Worm (Caenorhabditis elegans) whole organism, young adult: ENCODE data around the gene Y39B6A.33.

ENCODE experiments used
- B0261.1 ChIP-seq: sonication (generic microtip); optimal IDR thresholded peaks from 2 replicates; lab custom pipeline; 2016; ENCODE audit warnings: mild to moderate bottlenecking, missing genetic modification characterization, moderate library complexity, missing compliant biosample characterization
- B0336.3 ChIP-seq: fragments of 200-800 bp; sonication (Bioruptor generic); IDR thresholded peaks from 2 replicates; pipeline ENCODE4 v1.3.6; 2022; ENCODE audit warnings: missing genetic modification characterization, missing compliant biosample characterization
- K11D2.4 ChIP-seq: fragments of 200-800 bp; sonication (Bioruptor generic); IDR thresholded peaks from 2 replicates; pipeline ENCODE4 v1.3.6; 2022; ENCODE audit warnings: missing genetic modification reagents, missing genetic modification characterization, missing compliant biosample characterization
- ama-1 ChIP-seq, 3 experiments: fragments of 150-350 bp in 1 of 3; sonication (generic microtip) in 2 of 3; optimal IDR thresholded peaks; 2 replicates each; lab custom pipeline; 2014 to 2018; ENCODE audit warnings: missing biosample characterization in 2 of 3, missing genetic modification characterization in 2 of 3, missing genetic modification reagents in 2 of 3
- atf-7 ChIP-seq: sonication (generic microtip); optimal IDR thresholded peaks from 2 replicates; lab custom pipeline; 2017; ENCODE audit warnings: mild to moderate bottlenecking, missing genetic modification characterization, missing compliant biosample characterization
- attf-5 ChIP-seq: fragments of 200-800 bp; sonication (Bioruptor generic); optimal IDR thresholded peaks from 2 replicates; lab custom pipeline; 2018; ENCODE audit warnings: mild to moderate bottlenecking, missing genetic modification characterization, missing compliant biosample characterization
- attf-6 ChIP-seq: fragments of 200-800 bp; sonication (Bioruptor generic); IDR thresholded peaks from 2 replicates; pipeline ENCODE4 v1.3.6; 2022; ENCODE audit warnings: missing genetic modification reagents, missing genetic modification characterization, missing compliant biosample characterization
- cebp-1 ChIP-seq, 2 experiments: fragments of 200-800 bp in 1 of 2; sonication (Bioruptor generic) in 1 of 2; sonication (generic microtip) in 1 of 2; IDR thresholded peaks in 1 of 2; optimal IDR thresholded peaks in 1 of 2; 2 replicates each; pipeline versions ENCODE4 v1.3.6 to Lab custom; 2017 to 2022; ENCODE audit warnings: missing compliant biosample characterization in 2 of 2, missing genetic modification characterization in 2 of 2, mild to moderate bottlenecking in 1 of 2, missing genetic modification reagents in 1 of 2, moderate library complexity in 1 of 2
- ceh-58 ChIP-seq: fragments of 200-800 bp; sonication (Bioruptor generic); IDR thresholded peaks from 2 replicates; pipeline ENCODE4 v1.3.6; 2022; ENCODE audit warnings: missing genetic modification characterization, missing compliant biosample characterization
- dpl-1 ChIP-seq: fragments of 150-350 bp; optimal IDR thresholded peaks from 2 replicates; lab custom pipeline; 2014; ENCODE audit warnings: missing biosample characterization, missing genetic modification reagents, missing genetic modification characterization
- efl-1 ChIP-seq: fragments of 150-350 bp; optimal IDR thresholded peaks from 2 replicates; lab custom pipeline; 2014; ENCODE audit warnings: missing biosample characterization, missing genetic modification reagents, missing genetic modification characterization
- ets-4 ChIP-seq: fragments of 200-800 bp; sonication (Bioruptor generic); optimal IDR thresholded peaks from 2 replicates; lab custom pipeline; 2018; ENCODE audit warnings: mild to moderate bottlenecking, missing genetic modification characterization, missing compliant biosample characterization
- hmg-1.2 ChIP-seq: fragments of 200-800 bp; sonication (Bioruptor generic); IDR thresholded peaks from 2 replicates; pipeline ENCODE4 v1.3.6; 2022; ENCODE audit warnings: missing genetic modification reagents, missing genetic modification characterization, missing compliant biosample characterization
- let-526 ChIP-seq: fragments of 200-800 bp; sonication (Bioruptor generic); IDR thresholded peaks from 2 replicates; pipeline ENCODE4 v1.3.6; 2022; ENCODE audit warnings: missing genetic modification reagents, missing genetic modification characterization, missing compliant biosample characterization
- let-607 ChIP-seq, 2 experiments: fragments of 200-800 bp in 1 of 2; sonication (Bioruptor generic) in 1 of 2; sonication (generic microtip) in 1 of 2; optimal IDR thresholded peaks; 2 replicates each; lab custom pipeline; 2016 to 2018; ENCODE audit warnings: mild to moderate bottlenecking in 2 of 2, missing compliant biosample characterization in 2 of 2, missing genetic modification characterization in 2 of 2, moderate library complexity in 2 of 2, missing genotype in 1 of 2
- madf-8 ChIP-seq: fragments of 200-800 bp; sonication (Bioruptor generic); conservative IDR thresholded peaks from 2 replicates; pipeline ENCODE4 v1.3.6; 2022; ENCODE audit warnings: missing genetic modification reagents, missing genetic modification characterization, missing compliant biosample characterization
- nfyb-1 ChIP-seq: fragments of 200-800 bp; sonication (Bioruptor generic); IDR thresholded peaks from 2 replicates; pipeline ENCODE4 v1.3.6; 2022; ENCODE audit warnings: missing genetic modification reagents, missing genetic modification characterization, missing compliant biosample characterization
- nhr-120 ChIP-seq: fragments of 200-800 bp; sonication (Bioruptor generic); IDR thresholded peaks from 2 replicates; pipeline ENCODE4 v1.3.6; 2022; ENCODE audit warnings: missing genetic modification characterization, missing compliant biosample characterization
- nhr-179 ChIP-seq: sonication (generic microtip); optimal IDR thresholded peaks from 2 replicates; lab custom pipeline; 2016; ENCODE audit warnings: mild to moderate bottlenecking, missing genetic modification characterization, missing compliant biosample characterization
- nhr-80 ChIP-seq: sonication (generic microtip); optimal IDR thresholded peaks from 2 replicates; lab custom pipeline; 2016; ENCODE audit warnings: missing genetic modification characterization, missing compliant biosample characterization
- snpc-1.1 ChIP-seq: sonication (generic microtip); optimal IDR thresholded peaks from 2 replicates; lab custom pipeline; 2017; ENCODE audit warnings: missing genetic modification characterization, mild to moderate bottlenecking, missing compliant biosample characterization, antibody characterized with exemption, moderate library complexity, missing genotype, missing genetic modification reagents; ENCODE audit not compliant: insufficient read depth
- snpc-1.3 ChIP-seq: sonication (generic microtip); optimal IDR thresholded peaks from 2 replicates; lab custom pipeline; 2017; ENCODE audit warnings: missing genetic modification characterization, mild to moderate bottlenecking, missing compliant biosample characterization, antibody characterized with exemption, moderate library complexity, missing genotype, missing genetic modification reagents; ENCODE audit not compliant: insufficient read depth
- tbp1 ChIP-seq: fragments of 200-800 bp; sonication (Bioruptor generic); optimal IDR thresholded peaks from 2 replicates; lab custom pipeline; 2018; ENCODE audit warnings: mild to moderate bottlenecking, missing genetic modification characterization, missing compliant biosample characterization
- tlf-1 ChIP-seq: fragments of 200-800 bp; sonication (Bioruptor generic); optimal IDR thresholded peaks from 2 replicates; lab custom pipeline; 2018; ENCODE audit warnings: mild to moderate bottlenecking, missing genetic modification characterization, missing compliant biosample characterization
- unc-130 ChIP-seq: sonication (generic microtip); optimal IDR thresholded peaks from 2 replicates; lab custom pipeline; 2016; ENCODE audit warnings: missing genetic modification reagents, missing genetic modification characterization, missing compliant biosample characterization
- unc-62 ChIP-seq: fragments of 150-350 bp; optimal IDR thresholded peaks from 2 replicates; lab custom pipeline; 2014; ENCODE audit warnings: missing biosample characterization, missing genetic modification reagents, missing genetic modification characterization
- zfh-2 ChIP-seq: fragments of 200-800 bp; sonication (Bioruptor generic); conservative IDR thresholded peaks from 2 replicates; pipeline ENCODE4 v1.3.6; 2022; ENCODE audit warnings: missing genetic modification reagents, missing genetic modification characterization, missing compliant biosample characterization
- ztf-22 ChIP-seq: fragments of 200-800 bp; sonication (Bioruptor generic); optimal IDR thresholded peaks from 2 replicates; lab custom pipeline; 2018; ENCODE audit warnings: mild to moderate bottlenecking, missing genetic modification characterization, moderate library complexity, missing compliant biosample characterization
- ztf-3 ChIP-seq: fragments of 200-800 bp; sonication (Bioruptor generic); optimal IDR thresholded peaks from 2 replicates; lab custom pipeline; 2018; ENCODE audit warnings: mild to moderate bottlenecking, missing genetic modification characterization, missing compliant biosample characterization

The Y39B6A.33 gene

ce11 chrV:19051425-19051824, 49.7 kb downstream of the Y39B6A.33 start:
- TF ChIP-seq attf-6 (GFP tag; lab: Robert Waterston, UW) (no peak), nhr-80 (tag; lab: Kevin White, UChicago) (peak; percentile 81)
- TF ChIP-seq, all 124 proteins: peak for 1

- TF ChIP-seq efl-1 (GFP tag; lab: Kevin White, UChicago) (no peak), ceh-58 (GFP tag; lab: Robert Waterston, UW) (no peak), ztf-3 (GFP tag; lab: Kevin White, UChicago) (no peak), hmg-1.2 (GFP tag; lab: Robert Waterston, UW) (no peak), unc-62 (GFP tag; lab: Kevin White, UChicago) (no peak), snpc-1.1 (no peak), madf-8 (no peak), unc-130 (GFP tag; lab: Kevin White, UChicago) (no peak), ztf-22 (peak; percentile 34), let-607 (tag; optimal IDR thresholded peaks at IDR 0.05; lab: Kevin White, UChicago) (peak in 1 of 2 experiments; percentile 50), tbp1 (GFP tag; lab: Kevin White, UChicago) (peak; percentile 21), cebp-1 (GFP tag; IDR thresholded peaks at IDR 0.05; lab: Robert Waterston, UW) (no peak), cebp-1 (tag; optimal IDR thresholded peaks at IDR 0.05; lab: Kevin White, UChicago) (peak; percentile 19), nhr-179 (tag; lab: Kevin White, UChicago) (no peak), atf-7 (peak; percentile 12), B0261.1 (tag; lab: Kevin White, UChicago) (no peak), let-526 (0 out of 2 replicates have a peak, but pooled peaks have one; percentile 32), ama-1 (optimal IDR thresholded peaks at IDR 0.05; lab: Kevin White, UChicago) (no peak), ama-1 (GFP tag; optimal IDR thresholded peaks at IDR 0.05; lab: Kevin White, UChicago) (no peak), attf-5 (GFP tag; lab: Kevin White, UChicago) (peak; percentile 26), nhr-120 (GFP tag; lab: Robert Waterston, UW) (no peak), B0336.3 (GFP tag; lab: Robert Waterston, UW) (peak; percentile 40; the same call in 1 of the 2 replicates), snpc-1.3 (tag; lab: Kevin White, UChicago) (no peak), nhr-80 (tag; lab: Kevin White, UChicago) (peak; percentile 74), nfyb-1 (GFP tag; lab: Robert Waterston, UW) (0 out of 2 replicates have a peak, but pooled peaks have one; percentile 56), K11D2.4 (GFP tag; lab: Robert Waterston, UW) (no peak), dpl-1 (no peak), tlf-1 (GFP tag; lab: Kevin White, UChicago) (peak; percentile 25), ets-4 (GFP tag; lab: Kevin White, UChicago) (peak; percentile 80), zfh-2 (GFP tag; lab: Robert Waterston, UW) (no peak)
- TF ChIP-seq, all 124 proteins: peak for 12
These were observed 51.5 kb downstream of the Y39B6A.33 start for ce11 chrV:19053281-19053680.
